Fruit fly (Drosophila melanogaster) whole organism, adult: ENCODE measurements around the gene CG14837.

Experiments used
- CG11617 ChIP-seq: fragments of 200-800 bp; sonication (Bioruptor generic); optimal IDR thresholded peaks from 2 replicates; lab custom pipeline; 2017; ENCODE audit warnings: mild to moderate bottlenecking, missing biosample characterization, missing genetic modification reagents, missing genetic modification characterization
- CG14711 ChIP-seq: fragments of 200-800 bp; sonication (Bioruptor generic); optimal IDR thresholded peaks from 2 replicates; lab custom pipeline; 2018; ENCODE audit warnings: missing biosample characterization, mild to moderate bottlenecking, missing genetic modification characterization, moderate library complexity
- CG33017 ChIP-seq: fragments of 200-800 bp; sonication (Bioruptor generic); optimal IDR thresholded peaks from 2 replicates; lab custom pipeline; 2018; ENCODE audit warnings: missing biosample characterization, mild to moderate bottlenecking, missing genetic modification characterization, moderate library complexity
- CG5204 ChIP-seq: fragments of 200-800 bp; sonication (Bioruptor generic); optimal IDR thresholded peaks from 2 replicates; lab custom pipeline; 2016; ENCODE audit warnings: missing biosample characterization, missing genetic modification characterization
- CG7045 ChIP-seq: fragments of 200-800 bp; sonication (Bioruptor generic); optimal IDR thresholded peaks from 2 replicates; lab custom pipeline; 2017; ENCODE audit warnings: missing biosample characterization, mild to moderate bottlenecking, missing genetic modification characterization
- CG7101 ChIP-seq: fragments of 200-800 bp; sonication (Bioruptor generic); optimal IDR thresholded peaks from 2 replicates; lab custom pipeline; 2018; ENCODE audit warnings: missing biosample characterization, mild to moderate bottlenecking, missing genetic modification characterization, moderate library complexity
- Crg-1 ChIP-seq: fragments of 200-800 bp; sonication (Bioruptor generic); optimal IDR thresholded peaks from 2 replicates; lab custom pipeline; 2016; ENCODE audit warnings: missing biosample characterization, missing genetic modification characterization
- Hr96 ChIP-seq: fragments of 200-800 bp; sonication (Bioruptor generic); optimal IDR thresholded peaks from 2 replicates; lab custom pipeline; 2016; ENCODE audit warnings: missing biosample characterization, missing genetic modification characterization
- bab1 ChIP-seq: fragments of 200-800 bp; sonication (Bioruptor generic); optimal IDR thresholded peaks from 3 replicates; lab custom pipeline; 2019; ENCODE audit warnings: missing biosample characterization, mild to moderate bottlenecking, missing genetic modification characterization, moderate library complexity
- cic ChIP-seq: fragments of 200-800 bp; sonication (Bioruptor generic); optimal IDR thresholded peaks from 2 replicates; lab custom pipeline; 2017; ENCODE audit warnings: missing biosample characterization, mild to moderate bottlenecking, missing genetic modification characterization, moderate library complexity
- kay ChIP-seq: fragments of 200-800 bp; sonication (Bioruptor generic); peaks from one replicate; lab custom pipeline; 2016; ENCODE audit warnings: missing biosample characterization, missing genetic modification characterization, borderline replicate concordance
- ovo ChIP-seq: fragments of 200-800 bp; sonication (Bioruptor generic); optimal IDR thresholded peaks from 2 replicates; lab custom pipeline; 2016; ENCODE audit warnings: missing biosample characterization, missing genetic modification characterization
- pad ChIP-seq: fragments of 200-800 bp; sonication (Bioruptor generic); optimal IDR thresholded peaks from 3 replicates; lab custom pipeline; 2017; ENCODE audit warnings: missing biosample characterization, missing genetic modification characterization, mild to moderate bottlenecking, moderate library complexity, missing genetic modification reagents
- tj ChIP-seq: fragments of 200-800 bp; sonication (Bioruptor generic); optimal IDR thresholded peaks from 3 replicates; lab custom pipeline; 2017; ENCODE audit warnings: missing biosample characterization, mild to moderate bottlenecking, missing genetic modification characterization, moderate library complexity

- TF ChIP-seq CG5204 (GFP tag; lab: Kevin White, UChicago) (no peak), pad (GFP tag; lab: Kevin White, UChicago) (no peak), CG14711 (tag; lab: Kevin White, UChicago) (no peak), CG33017 (no peak), kay (GFP tag; lab: Kevin White, UChicago) (no peak), Hr96 (GFP tag; lab: Kevin White, UChicago) (no peak), tj (GFP tag; lab: Kevin White, UChicago) (no peak), bab1 (GFP tag; lab: Kevin White, UChicago) (no peak), CG7101 (no peak), CG7045 (no peak), cic (GFP tag; lab: Kevin White, UChicago) (no peak), CG11617 (GFP tag; lab: Kevin White, UChicago) (no peak), Crg-1 (GFP tag; lab: Kevin White, UChicago) (no peak), ovo (GFP tag; lab: Kevin White, UChicago) (no peak)
Measured at dm6 chr3L:7592791-7593190, 33.0 kb upstream of the CG14837 start, which contains the start of gene Pura.
